Fruit fly (Drosophila melanogaster): Measurements from ENCODE around the gene CG7202.
A peak's percentile ranks its signal among the peaks of the same experiment; 100 is the strongest.

CG7202 gene

dm6 chr3L:21462860-21463259, 29.7 kb downstream of the CG7202 start (continued):
- TF ChIP-seq CG3995 (GFP tag; optimal IDR thresholded peaks at IDR 0.05) = no peak
- no peak for TF ChIP-seq Trl (optimal IDR thresholded peaks at IDR 0.05)
- no peak for TF ChIP-seq Trl (GFP tag; optimal IDR thresholded peaks at IDR 0.05)
- TF ChIP-seq CG10321 (GFP tag; IDR thresholded peaks at IDR 0.05) = no peak
- TF ChIP-seq otp (GFP tag; IDR thresholded peaks at IDR 0.05) = no peak
- no peak for TF ChIP-seq sqz (GFP tag; optimal IDR thresholded peaks at IDR 0.05)
- TF ChIP-seq CG15269 (tag; optimal IDR thresholded peaks at IDR 0.05) = no peak
- TF ChIP-seq CG17361 (GFP tag; IDR thresholded peaks at IDR 0.05) = peak; percentile 73
- no peak for TF ChIP-seq Lpt (GFP tag; optimal IDR thresholded peaks at IDR 0.05)
- no peak for TF ChIP-seq Optix (GFP tag; IDR thresholded peaks at IDR 0.05)
- no peak for TF ChIP-seq lov (optimal IDR thresholded peaks at IDR 0.05)
- no peak for TF ChIP-seq lov (GFP tag; IDR thresholded peaks at IDR 0.05)
- TF ChIP-seq CG18599 (GFP tag; optimal IDR thresholded peaks at IDR 0.05) = no peak
- TF ChIP-seq CG1603 (tag; optimal IDR thresholded peaks at IDR 0.05) = no peak
- no peak for TF ChIP-seq CG17802 (tag; optimal IDR thresholded peaks at IDR 0.05)
- no peak for TF ChIP-seq cwo (GFP tag; optimal IDR thresholded peaks at IDR 0.05)
- TF ChIP-seq salm (tag; optimal IDR thresholded peaks at IDR 0.05) = no peak
- no peak for TF ChIP-seq slp2 (GFP tag; optimal IDR thresholded peaks at IDR 0.05)
- no peak for TF ChIP-seq ato (GFP tag; IDR thresholded peaks at IDR 0.05; ENCODE audit: partially characterized antibody)
- TF ChIP-seq zfh1 (GFP tag; IDR thresholded peaks at IDR 0.05) = no peak
- no peak for TF ChIP-seq sens-2 (GFP tag; IDR thresholded peaks at IDR 0.05)
- no peak for TF ChIP-seq CG11085 (GFP tag; IDR thresholded peaks at IDR 0.05)
- TF ChIP-seq CG12659 (GFP tag; optimal IDR thresholded peaks at IDR 0.05) = no peak
- TF ChIP-seq phol (tag; optimal IDR thresholded peaks at IDR 0.05) = peak; percentile 58
- no peak for TF ChIP-seq repo (GFP tag; optimal IDR thresholded peaks at IDR 0.05)
- TF ChIP-seq br (optimal IDR thresholded peaks at IDR 0.05) = no peak
- TF ChIP-seq CoRest (tag; optimal IDR thresholded peaks at IDR 0.05) = peak; percentile 22
- no peak for TF ChIP-seq CG30403 (GFP tag; optimal IDR thresholded peaks at IDR 0.05)
- TF ChIP-seq klu (GFP tag; IDR thresholded peaks at IDR 0.05) = no peak
- no peak for TF ChIP-seq tin (GFP tag; optimal IDR thresholded peaks at IDR 0.05)
- no peak for TF ChIP-seq CG8290 (GFP tag; optimal IDR thresholded peaks at IDR 0.05)
- TF ChIP-seq CG8290 (tag; optimal IDR thresholded peaks at IDR 0.05) = no peak
- TF ChIP-seq sr (GFP tag; IDR thresholded peaks at IDR 0.05) = no peak
- peak; percentile 17; the same call in 1 of the 3 replicates for TF ChIP-seq croc (GFP tag; conservative IDR thresholded peaks at IDR 0.05)
- TF ChIP-seq Lim3 (GFP tag; IDR thresholded peaks at IDR 0.05) = no peak
- no peak for TF ChIP-seq tgo (GFP tag; IDR thresholded peaks at IDR 0.05)
- no peak for TF ChIP-seq CG3726 (GFP tag; IDR thresholded peaks at IDR 0.05)
- TF ChIP-seq dpn (GFP tag; optimal IDR thresholded peaks at IDR 0.05) = no peak
- TF ChIP-seq tap (tag; optimal IDR thresholded peaks at IDR 0.05) = no peak
- no peak for TF ChIP-seq ap (GFP tag; IDR thresholded peaks at IDR 0.05)
- no peak for TF ChIP-seq Hsf (GFP tag; optimal IDR thresholded peaks at IDR 0.05)
- TF ChIP-seq nom (GFP tag; optimal IDR thresholded peaks at IDR 0.05) = no peak
- TF ChIP-seq CG30431 (GFP tag; optimal IDR thresholded peaks at IDR 0.05) = no peak
- TF ChIP-seq CG10274 (GFP tag; optimal IDR thresholded peaks at IDR 0.05) = no peak
- TF ChIP-seq gsb-n (tag; optimal IDR thresholded peaks at IDR 0.05) = no peak
- TF ChIP-seq CG43689 (GFP tag; IDR thresholded peaks at IDR 0.05) = no peak
- TF ChIP-seq ttk (GFP tag; IDR thresholded peaks at IDR 0.05) = no peak
- no peak for TF ChIP-seq CG8281 (tag; optimal IDR thresholded peaks at IDR 0.05)
- TF ChIP-seq CG7987 (GFP tag; optimal IDR thresholded peaks at IDR 0.05) = no peak
- peak; percentile 59 for TF ChIP-seq CG2712 (tag; optimal IDR thresholded peaks at IDR 0.05)
- no peak for TF ChIP-seq CG3065 (GFP tag; optimal IDR thresholded peaks at IDR 0.05)
- TF ChIP-seq CG5953 (GFP tag; IDR thresholded peaks at IDR 0.05) = no peak
- no peak for TF ChIP-seq ara (GFP tag; IDR thresholded peaks at IDR 0.05)
- no peak for TF ChIP-seq CG12236 (GFP tag; optimal IDR thresholded peaks at IDR 0.05)
